Worm (Caenorhabditis elegans): ENCODE results near the gene rpl-35.

- TF ChIP-seq lir-3 (tag; optimal IDR thresholded peaks at IDR 0.05) (no peak), lin-39 (tag; optimal IDR thresholded peaks at IDR 0.05) (no peak), nhr-11 (tag; optimal IDR thresholded peaks at IDR 0.05) (no peak), mxl-3 (GFP tag; optimal IDR thresholded peaks at IDR 0.05) (no peak), rbr-2 (tag; optimal IDR thresholded peaks at IDR 0.05) (no peak), ztf-11 (tag; optimal IDR thresholded peaks at IDR 0.05) (no peak)
Observed at ce11 chrIII:7812208-7812880, 42.6 kb upstream of the rpl-35 start.

Data from whole organism, L4 larva.